Fruit fly (Drosophila melanogaster) whole organism, prepupa: ENCODE measurements around the gene Nprl2.

Experiments
- CG10631 ChIP-seq: fragments of 200-800 bp; sonication (Bioruptor generic); optimal IDR thresholded peaks from 2 replicates; lab custom pipeline; 2016; ENCODE audit warnings: missing biosample characterization, missing genetic modification characterization
- CG11294 ChIP-seq: fragments of 200-800 bp; sonication (Bioruptor generic); IDR thresholded peaks from 2 replicates; pipeline ENCODE4 v1.3.6; 2022; ENCODE audit warnings: missing biosample characterization, missing genetic modification characterization
- CG1621 ChIP-seq: fragments of 200-800 bp; sonication (Bioruptor generic); optimal IDR thresholded peaks from 3 replicates; lab custom pipeline; 2018; ENCODE audit warnings: missing biosample characterization, mild to moderate bottlenecking, missing genetic modification characterization
- CG6163 ChIP-seq: fragments of 200-800 bp; sonication (Bioruptor generic); IDR thresholded peaks from 3 replicates; pipeline ENCODE4 v1.3.6; 2022; ENCODE audit warnings: missing biosample characterization, missing genetic modification characterization
- CG6276 ChIP-seq: fragments of 200-800 bp; sonication (Bioruptor generic); optimal IDR thresholded peaks from 2 replicates; lab custom pipeline; 2017; ENCODE audit warnings: missing biosample characterization, mild to moderate bottlenecking, missing genetic modification characterization
- CG6792 ChIP-seq: fragments of 200-800 bp; sonication (Bioruptor generic); optimal IDR thresholded peaks from 3 replicates; lab custom pipeline; 2016; ENCODE audit warnings: missing biosample characterization, missing genetic modification characterization
- CG6854 ChIP-seq: fragments of 200-800 bp; sonication (Bioruptor generic); optimal IDR thresholded peaks from 2 replicates; lab custom pipeline; 2017; ENCODE audit warnings: missing biosample characterization, mild to moderate bottlenecking, missing genetic modification characterization
- CG8119 ChIP-seq: fragments of 200-800 bp; sonication (Bioruptor generic); IDR thresholded peaks from 3 replicates; pipeline ENCODE4 v1.3.6; 2022; ENCODE audit warnings: missing biosample characterization, missing genetic modification characterization
- CG8632 ChIP-seq: fragments of 200-800 bp; sonication (Bioruptor generic); optimal IDR thresholded peaks from 3 replicates; lab custom pipeline; 2016; ENCODE audit warnings: missing biosample characterization, missing genetic modification characterization
- CG9139 ChIP-seq: fragments of 200-800 bp; sonication (Bioruptor generic); optimal IDR thresholded peaks from 3 replicates; lab custom pipeline; 2017; ENCODE audit warnings: missing biosample characterization, mild to moderate bottlenecking, missing genetic modification characterization
- Hr39 ChIP-seq: fragments of 200-800 bp; sonication (Bioruptor generic); optimal IDR thresholded peaks from 2 replicates; lab custom pipeline; 2016; ENCODE audit warnings: missing biosample characterization, missing genetic modification characterization
- Sox14 ChIP-seq: fragments of 200-800 bp; sonication (Bioruptor generic); optimal IDR thresholded peaks from 3 replicates; lab custom pipeline; 2016; ENCODE audit warnings: missing biosample characterization, missing genetic modification characterization
- Sox15 ChIP-seq: fragments of 200-800 bp; sonication (Bioruptor generic); optimal IDR thresholded peaks from 3 replicates; lab custom pipeline; 2016; ENCODE audit warnings: missing biosample characterization, missing genetic modification characterization

dm6 chrX:16923503-16923902 lies 39.3 kb upstream of the Nprl2 start:
- TF ChIP-seq CG6163 (GFP tag; lab: Robert Waterston, UW) (no peak), CG10631 (GFP tag; lab: Kevin White, UChicago) (no peak), Hr39 (no peak), CG11294 (GFP tag; lab: Robert Waterston, UW) (no peak), Sox15 (GFP tag; lab: Kevin White, UChicago) (no peak), CG1621 (tag; lab: Kevin White, UChicago) (no peak), CG6792 (GFP tag; lab: Kevin White, UChicago) (no peak), Sox14 (GFP tag; lab: Kevin White, UChicago) (no peak), CG6276 (GFP tag; lab: Kevin White, UChicago) (no peak), CG6854 (no peak), CG9139 (no peak), CG8119 (no peak), CG8632 (GFP tag; lab: Kevin White, UChicago) (no peak)
